Fruit fly (Drosophila melanogaster): ENCODE measurements around the gene CG5399.
A peak's percentile ranks its signal among the peaks of the same experiment; 100 is the strongest.

Gene CG5399

DNA sequence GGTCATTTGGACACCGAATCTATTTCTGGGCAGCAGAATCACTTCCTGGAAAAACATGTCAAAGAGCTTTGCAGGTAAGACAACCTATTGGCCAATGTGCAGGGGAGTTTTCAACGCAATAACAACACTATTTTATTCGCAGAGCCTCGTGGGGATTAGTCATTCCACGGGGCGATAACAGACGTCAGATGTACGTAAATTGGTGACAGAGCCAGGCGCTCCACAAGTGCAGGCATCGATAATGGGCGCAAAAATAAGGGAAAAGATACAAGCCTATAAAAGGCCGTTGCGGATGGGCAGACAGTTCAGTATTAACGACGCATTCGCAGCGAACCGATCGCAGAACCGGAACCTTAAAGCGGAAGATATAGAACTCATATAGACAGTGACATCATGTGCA lies at the start of gene CG5399:
Gene CG5399 (plus strand): TSS at position 301 of the 400 bp plus-strand sequence.
- no peak for TF ChIP-seq CG8478 (optimal IDR thresholded peaks at IDR 0.05)
- no peak for TF ChIP-seq psq (optimal IDR thresholded peaks at IDR 0.05)
- TF ChIP-seq EcR (GFP tag; optimal IDR thresholded peaks at IDR 0.05), result no peak
- TF ChIP-seq pan (optimal IDR thresholded peaks at IDR 0.05), result no peak
- TF ChIP-seq Dll (optimal IDR thresholded peaks at IDR 0.05), result no peak
- TF ChIP-seq usp (GFP tag; optimal IDR thresholded peaks at IDR 0.05), result no peak

DNA sequence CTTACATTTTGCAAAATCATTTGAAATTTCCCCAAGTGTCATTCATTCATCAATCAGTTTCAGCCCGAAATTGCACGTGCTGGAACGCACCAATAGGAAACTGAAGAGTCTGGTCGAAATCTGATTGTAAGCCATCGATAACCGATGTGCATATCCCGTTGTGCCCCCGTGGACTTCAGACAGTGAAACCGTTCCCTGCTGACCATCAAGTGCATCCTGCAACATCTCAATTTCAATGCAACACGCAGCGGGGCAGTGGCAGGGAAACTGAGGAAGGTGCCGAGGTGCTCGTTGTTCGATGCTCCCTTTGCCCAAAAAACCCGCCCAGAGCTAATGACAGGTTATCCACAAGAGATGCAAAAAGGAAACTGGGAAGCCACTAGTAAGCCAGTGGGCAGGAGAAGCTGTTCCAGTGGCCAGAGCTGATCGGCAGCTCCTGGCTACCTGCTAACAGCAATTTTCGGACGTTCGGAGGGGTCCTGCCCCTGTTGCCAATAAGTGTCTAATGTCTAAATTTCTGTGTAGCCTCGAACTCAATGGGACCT lies 48.1 kb upstream of the CG5399 start:
- TF ChIP-seq EcR (GFP tag; optimal IDR thresholded peaks at IDR 0.05), result no peak
- TF ChIP-seq Dll (optimal IDR thresholded peaks at IDR 0.05), result peak; percentile 46

DNA sequence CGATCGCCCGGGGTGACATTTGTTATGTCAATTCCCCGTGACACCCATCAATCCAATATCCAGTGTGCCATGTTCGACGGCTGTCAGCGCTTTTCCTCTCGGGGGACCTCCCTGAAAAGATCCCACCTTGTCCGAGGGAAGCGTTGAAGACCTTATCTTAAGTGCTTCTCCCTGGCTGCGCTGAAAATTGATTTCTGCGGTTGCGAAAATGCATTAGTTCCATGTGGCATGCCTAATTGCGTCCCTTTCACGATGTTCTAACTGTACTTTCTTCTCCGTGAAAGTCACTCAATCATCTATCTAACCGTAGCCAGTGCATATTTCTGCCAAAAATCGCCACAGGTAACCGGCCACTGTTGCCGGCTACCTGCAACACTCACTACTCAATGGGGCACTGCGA lies 46.1 kb upstream of the CG5399 start:
- TF ChIP-seq Dll (optimal IDR thresholded peaks at IDR 0.05) (no peak), usp (GFP tag; optimal IDR thresholded peaks at IDR 0.05) (no peak), CG8478 (optimal IDR thresholded peaks at IDR 0.05) (no peak), EcR (GFP tag; optimal IDR thresholded peaks at IDR 0.05) (no peak), psq (optimal IDR thresholded peaks at IDR 0.05) (no peak), pan (optimal IDR thresholded peaks at IDR 0.05) (no peak)

DNA sequence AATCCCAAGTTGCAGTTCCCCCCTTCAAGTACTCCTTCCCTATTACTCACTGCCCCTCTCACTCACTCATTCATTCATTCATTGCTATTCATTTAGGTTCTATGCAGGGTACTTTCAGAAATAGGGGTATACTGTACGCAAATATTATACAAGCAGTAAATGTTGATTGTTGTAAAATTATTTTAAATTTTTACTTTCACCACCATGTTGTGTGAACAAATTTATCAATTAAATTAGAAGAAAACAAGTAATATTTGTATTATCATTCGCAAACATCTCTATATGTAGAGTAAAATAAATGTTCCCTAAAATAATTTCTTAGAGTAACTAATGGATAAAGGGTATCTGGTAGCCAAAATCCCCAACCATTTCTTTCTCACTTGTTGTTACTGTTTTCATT lies 44.8 kb upstream of the CG5399 start:
- TF ChIP-seq psq (optimal IDR thresholded peaks at IDR 0.05) (no peak), CG8478 (optimal IDR thresholded peaks at IDR 0.05) (no peak), Dll (optimal IDR thresholded peaks at IDR 0.05) (no peak), pan (optimal IDR thresholded peaks at IDR 0.05) (no peak), EcR (GFP tag; optimal IDR thresholded peaks at IDR 0.05) (no peak), usp (GFP tag; optimal IDR thresholded peaks at IDR 0.05) (no peak)

DNA sequence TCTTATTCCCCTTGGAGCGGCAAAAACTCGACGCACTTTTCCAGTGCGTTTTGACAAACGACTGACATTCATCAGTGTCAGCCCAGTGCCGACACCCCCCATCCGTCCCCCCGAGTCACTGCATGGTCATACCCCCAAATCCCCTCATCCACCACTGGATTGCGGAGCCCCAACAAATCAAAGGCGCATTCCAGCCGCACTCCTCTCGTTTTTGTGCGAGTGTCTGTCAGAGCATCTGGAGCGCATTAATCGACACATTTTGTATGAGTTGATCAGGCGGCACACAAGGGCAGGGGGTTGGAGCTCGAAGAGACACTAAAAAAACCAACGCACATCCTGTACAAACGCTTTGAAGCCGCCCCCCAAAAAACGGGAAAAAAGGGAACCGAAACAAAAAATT lies 44.4 kb upstream of the CG5399 start:
- TF ChIP-seq psq (optimal IDR thresholded peaks at IDR 0.05) (no peak), Dll (optimal IDR thresholded peaks at IDR 0.05) (peak; percentile 9)

DNA sequence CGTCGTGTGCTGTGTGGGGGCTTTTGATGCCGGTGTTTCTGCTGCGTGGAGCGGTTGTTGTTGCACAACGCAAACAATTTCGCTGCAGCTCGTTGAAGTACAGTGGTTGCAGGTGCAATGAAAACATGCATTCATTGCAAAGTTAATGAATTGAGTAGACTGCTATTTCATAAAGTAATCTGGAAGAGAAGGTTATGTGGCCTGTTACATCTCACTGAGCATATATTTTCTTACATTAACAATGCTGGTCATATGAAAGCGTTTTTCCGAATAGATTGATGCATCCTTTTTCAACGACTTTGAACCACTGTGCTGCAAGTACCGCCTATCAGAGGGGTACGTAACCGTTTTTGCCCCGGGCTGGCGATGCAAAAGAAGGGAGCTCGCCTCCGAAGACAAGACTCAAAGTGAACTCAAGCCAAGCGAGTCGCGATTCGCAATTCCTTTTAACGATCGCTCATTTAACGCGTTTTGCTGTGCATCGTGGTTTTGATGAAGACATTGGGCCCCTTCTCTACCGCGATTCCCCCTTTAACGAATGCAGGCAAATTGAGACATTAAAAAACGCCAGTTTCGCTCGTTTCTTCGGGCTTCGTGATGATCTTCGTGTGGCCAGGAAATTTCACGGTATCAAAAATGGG lies 43.2 kb upstream of the CG5399 start:
- TF ChIP-seq EcR (GFP tag; optimal IDR thresholded peaks at IDR 0.05) (no peak), Dll (optimal IDR thresholded peaks at IDR 0.05) (peak; percentile 79)

DNA sequence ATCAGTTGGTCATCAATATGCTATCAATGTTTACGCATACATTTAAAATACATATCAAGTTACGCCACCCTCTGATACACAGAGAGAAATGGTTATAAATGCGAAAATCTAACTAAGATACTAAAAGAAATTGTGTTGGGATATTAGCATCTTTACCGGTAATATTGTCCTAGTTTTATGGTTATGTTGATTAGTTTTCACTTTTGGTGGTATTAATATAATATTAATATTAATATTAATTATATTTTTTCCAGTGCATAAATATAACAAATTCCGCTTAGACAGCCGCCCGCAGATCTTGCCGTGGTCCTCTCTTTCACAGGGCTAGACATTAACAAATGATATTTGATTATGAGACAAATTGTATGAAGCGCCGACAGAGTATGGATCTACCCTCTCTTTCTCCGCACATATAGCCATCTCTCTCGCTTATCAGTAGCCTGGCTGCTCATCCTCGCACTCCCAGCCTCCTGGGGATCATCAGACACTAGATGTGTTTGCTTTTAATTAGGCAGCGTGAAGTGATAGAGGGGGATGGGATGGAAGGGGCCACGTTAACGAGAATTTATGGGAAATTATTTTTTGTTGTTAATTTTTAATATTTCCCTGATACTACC lies 42.3 kb upstream of the CG5399 start:
- TF ChIP-seq EcR (GFP tag; optimal IDR thresholded peaks at IDR 0.05) (no peak), Dll (optimal IDR thresholded peaks at IDR 0.05) (no peak), usp (GFP tag; optimal IDR thresholded peaks at IDR 0.05) (no peak), CG8478 (optimal IDR thresholded peaks at IDR 0.05) (no peak), pan (optimal IDR thresholded peaks at IDR 0.05) (no peak), psq (optimal IDR thresholded peaks at IDR 0.05) (no peak)

DNA sequence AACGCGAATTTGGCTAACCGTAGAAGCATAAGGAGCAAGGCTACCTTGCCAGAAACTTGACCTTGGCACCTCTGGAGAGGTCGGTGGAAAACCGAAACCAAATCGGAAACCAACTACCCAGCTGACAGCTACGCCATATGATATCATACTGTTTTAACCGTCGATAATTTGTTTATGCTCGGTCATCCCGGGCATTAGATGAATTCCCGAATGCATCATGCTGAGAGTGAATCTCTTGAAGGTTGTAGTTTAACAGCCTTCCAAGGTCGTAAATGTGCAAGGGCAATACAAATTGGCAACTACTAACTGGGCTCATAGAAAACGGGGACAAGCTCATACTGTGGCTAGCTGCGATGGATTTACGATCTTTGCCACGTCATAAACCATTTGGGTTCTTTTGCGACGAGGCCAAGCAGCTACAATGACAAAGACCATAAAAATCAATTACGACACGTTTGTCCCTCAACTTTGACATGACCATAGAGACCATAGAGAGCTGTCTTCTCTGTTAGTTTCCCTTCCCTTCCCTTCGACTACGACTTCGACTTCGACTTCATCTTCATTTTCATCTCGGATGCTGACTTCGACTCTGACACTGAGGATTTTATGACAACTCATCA lies 41.2 kb upstream of the CG5399 start:
- TF ChIP-seq EcR (GFP tag; optimal IDR thresholded peaks at IDR 0.05) (no peak), pan (optimal IDR thresholded peaks at IDR 0.05) (no peak), Dll (optimal IDR thresholded peaks at IDR 0.05) (no peak), psq (optimal IDR thresholded peaks at IDR 0.05) (no peak), CG8478 (optimal IDR thresholded peaks at IDR 0.05) (no peak), usp (GFP tag; optimal IDR thresholded peaks at IDR 0.05) (no peak)

DNA sequence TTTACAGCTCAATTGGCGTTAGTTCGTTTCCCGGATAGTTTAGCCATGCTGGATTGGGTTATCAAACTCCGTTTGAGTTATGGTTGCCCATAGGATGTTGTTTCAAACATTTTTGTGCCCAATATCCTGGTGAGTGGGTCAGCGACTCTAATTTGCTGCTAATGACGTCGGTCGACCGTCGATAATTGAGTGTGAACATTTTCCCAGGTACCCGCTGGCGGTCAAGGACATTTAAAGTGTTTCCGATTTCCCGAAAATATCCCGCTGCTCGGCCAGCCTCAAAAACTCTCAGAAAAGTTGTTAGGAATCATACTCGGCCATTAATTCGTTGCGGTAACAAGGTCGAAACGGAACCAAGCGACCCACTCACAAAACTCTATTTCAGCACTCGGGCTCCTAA lies 40.2 kb upstream of the CG5399 start:
- TF ChIP-seq Dll (optimal IDR thresholded peaks at IDR 0.05), result no peak
- no peak for TF ChIP-seq CG8478 (optimal IDR thresholded peaks at IDR 0.05)
- TF ChIP-seq EcR (GFP tag; optimal IDR thresholded peaks at IDR 0.05), result no peak
- TF ChIP-seq usp (GFP tag; optimal IDR thresholded peaks at IDR 0.05), result no peak
- no peak for TF ChIP-seq psq (optimal IDR thresholded peaks at IDR 0.05)
- no peak for TF ChIP-seq pan (optimal IDR thresholded peaks at IDR 0.05)

DNA sequence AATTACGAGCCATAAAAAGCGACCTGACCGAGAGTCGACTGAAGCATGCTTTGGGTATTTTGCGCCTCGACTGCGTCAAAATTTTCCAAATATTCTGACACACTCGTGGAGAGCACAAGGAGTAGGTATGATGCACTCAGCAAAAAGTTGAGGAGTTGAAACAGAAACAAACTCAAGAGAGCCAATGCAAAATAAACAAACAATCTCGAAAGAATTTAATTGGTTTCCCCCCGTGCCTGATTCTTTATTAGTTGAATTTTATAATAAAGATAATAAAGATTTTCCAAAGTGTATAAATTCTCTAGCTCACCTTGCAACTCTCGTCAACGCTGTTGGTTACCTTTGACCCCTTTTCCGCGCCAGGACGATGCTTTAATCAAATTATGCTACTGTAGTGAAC lies 39.6 kb upstream of the CG5399 start:
- TF ChIP-seq Dll (optimal IDR thresholded peaks at IDR 0.05) (no peak), pan (optimal IDR thresholded peaks at IDR 0.05) (no peak), usp (GFP tag; optimal IDR thresholded peaks at IDR 0.05) (no peak), EcR (GFP tag; optimal IDR thresholded peaks at IDR 0.05) (no peak), CG8478 (optimal IDR thresholded peaks at IDR 0.05) (no peak), psq (optimal IDR thresholded peaks at IDR 0.05) (no peak)

DNA sequence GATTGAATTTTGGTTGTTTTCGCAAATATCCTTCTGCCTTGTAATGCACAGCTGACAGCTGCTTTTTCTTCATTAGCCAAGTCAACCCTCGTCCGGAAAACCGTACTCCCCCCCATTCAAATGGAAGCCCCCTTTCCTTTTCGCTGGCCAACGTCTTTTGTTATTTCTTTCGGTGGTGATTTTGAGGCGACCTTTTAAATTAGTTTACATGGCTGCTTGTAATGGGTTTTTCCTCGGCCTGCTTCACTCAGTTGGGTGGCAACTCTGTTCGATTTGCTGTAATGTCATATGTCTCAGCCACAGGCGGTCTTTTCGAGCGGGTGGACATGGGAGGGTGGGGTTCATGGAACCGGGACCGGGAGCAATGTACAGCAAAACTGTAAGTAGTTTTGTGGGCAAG lies 34.6 kb upstream of the CG5399 start:
- no peak for TF ChIP-seq CG8478 (optimal IDR thresholded peaks at IDR 0.05)
- TF ChIP-seq EcR (GFP tag; optimal IDR thresholded peaks at IDR 0.05), result no peak

DNA sequence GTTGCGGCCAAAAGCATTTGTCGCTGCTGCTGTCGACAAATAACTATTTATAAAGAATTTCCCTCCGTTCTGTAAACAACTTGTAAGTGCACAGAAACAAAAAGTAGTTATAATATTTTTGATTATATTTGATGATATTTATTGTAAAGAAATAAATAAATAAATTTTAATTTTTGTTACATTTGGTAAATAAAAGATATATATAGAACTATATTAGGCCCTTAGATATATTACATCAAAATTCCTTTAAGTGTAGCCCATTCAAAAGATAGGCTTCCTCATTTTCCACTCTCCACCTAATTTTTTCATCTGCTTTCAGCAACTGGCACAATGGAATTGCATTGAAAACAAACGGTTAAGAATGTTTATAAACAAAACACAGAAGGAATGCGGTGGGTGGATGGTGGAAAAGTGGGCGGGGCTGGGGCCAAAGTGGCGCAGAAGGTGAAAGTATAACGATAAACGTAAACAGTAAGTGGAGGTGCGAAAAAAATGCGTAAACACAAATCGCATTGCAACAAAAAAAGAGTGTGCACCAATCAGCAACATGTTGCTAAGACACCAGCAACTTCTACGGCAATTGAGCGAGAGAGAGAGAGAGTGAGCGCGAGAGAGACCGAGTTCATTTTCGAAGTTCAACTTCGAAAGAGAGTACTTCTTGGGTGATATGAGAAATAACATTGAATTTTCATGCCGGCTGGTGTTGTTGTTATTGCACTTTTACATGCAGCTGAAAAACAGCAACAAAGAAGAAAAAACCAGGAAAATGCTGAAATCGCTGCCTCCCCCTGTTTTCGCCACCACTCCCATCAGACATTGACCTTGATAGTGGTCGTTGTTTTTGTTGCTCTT lies 30.5 kb upstream of the CG5399 start:
- TF ChIP-seq EcR (GFP tag; optimal IDR thresholded peaks at IDR 0.05), result peak in 1 of 2 experiments; percentile 73
- no peak for TF ChIP-seq pan (optimal IDR thresholded peaks at IDR 0.05)
- no peak for TF ChIP-seq psq (optimal IDR thresholded peaks at IDR 0.05)
- no peak for TF ChIP-seq Dll (optimal IDR thresholded peaks at IDR 0.05)
- no peak for TF ChIP-seq usp (GFP tag; optimal IDR thresholded peaks at IDR 0.05)
- TF ChIP-seq CG8478 (optimal IDR thresholded peaks at IDR 0.05), result no peak

All from whole organism.